Fruit fly (Drosophila melanogaster) whole organism, pupa: Measurements from ENCODE around the gene AnxB11.
A peak's percentile ranks its signal among the peaks of the same experiment; 100 is the strongest.

Experiments
- CG10348 ChIP-seq: fragments of 200-800 bp; sonication (Bioruptor generic); IDR thresholded peaks from 2 replicates; pipeline ENCODE4 v1.3.6; 2022; ENCODE audit warnings: missing biosample characterization, missing genetic modification characterization
- CG12605 ChIP-seq: fragments of 200-800 bp; sonication (Bioruptor generic); IDR thresholded peaks from 2 replicates; pipeline ENCODE4 v1.3.6; 2022; ENCODE audit warnings: missing biosample characterization, missing genetic modification characterization
- CG13204 ChIP-seq: fragments of 200-800 bp; sonication (Bioruptor generic); optimal IDR thresholded peaks from 2 replicates; lab custom pipeline; 2018; ENCODE audit warnings: missing biosample characterization, mild to moderate bottlenecking, missing genetic modification characterization, moderate library complexity
- CG14655 ChIP-seq: fragments of 200-800 bp; sonication (Bioruptor generic); optimal IDR thresholded peaks from 3 replicates; lab custom pipeline; 2017; ENCODE audit warnings: mild to moderate bottlenecking, missing biosample characterization, missing genetic modification reagents, missing genetic modification characterization
- CG15710 ChIP-seq: fragments of 200-800 bp; sonication (Bioruptor generic); optimal IDR thresholded peaks from 2 replicates; lab custom pipeline; 2018; ENCODE audit warnings: missing biosample characterization, mild to moderate bottlenecking, missing genetic modification characterization, moderate library complexity
- CG17806 ChIP-seq: fragments of 200-800 bp; sonication (Bioruptor generic); optimal IDR thresholded peaks from 2 replicates; lab custom pipeline; 2018; ENCODE audit warnings: missing biosample characterization, mild to moderate bottlenecking, missing genetic modification characterization, moderate library complexity
- CG32121 ChIP-seq: fragments of 200-800 bp; sonication (Bioruptor generic); IDR thresholded peaks from 2 replicates; pipeline ENCODE4 v1.3.6; 2022; ENCODE audit warnings: missing biosample characterization, missing genetic modification characterization
- CG34367 ChIP-seq: fragments of 200-800 bp; sonication (Bioruptor generic); optimal IDR thresholded peaks from 2 replicates; lab custom pipeline; 2018; ENCODE audit warnings: missing biosample characterization, mild to moderate bottlenecking, missing genetic modification characterization
- CG4496 ChIP-seq: fragments of 200-800 bp; sonication (Bioruptor generic); IDR thresholded peaks from 3 replicates; pipeline ENCODE4 v1.3.6; 2022; ENCODE audit warnings: missing biosample characterization, missing genetic modification characterization
- CG8159 ChIP-seq: fragments of 200-800 bp; sonication (Bioruptor generic); optimal IDR thresholded peaks from 3 replicates; lab custom pipeline; 2018; ENCODE audit warnings: missing biosample characterization, mild to moderate bottlenecking, missing genetic modification characterization, moderate library complexity
- CG8301 ChIP-seq: fragments of 200-800 bp; sonication (Bioruptor generic); optimal IDR thresholded peaks from 2 replicates; lab custom pipeline; 2018; ENCODE audit warnings: missing biosample characterization, mild to moderate bottlenecking, missing genetic modification characterization
- CG9948 ChIP-seq: fragments of 200-800 bp; sonication (Bioruptor generic); optimal IDR thresholded peaks from 2 replicates; lab custom pipeline; 2018; ENCODE audit warnings: missing biosample characterization, mild to moderate bottlenecking, missing genetic modification characterization, moderate library complexity
- D1 ChIP-seq: fragments of 200-800 bp; sonication (Bioruptor generic); optimal IDR thresholded peaks from 2 replicates; lab custom pipeline; 2018; ENCODE audit warnings: missing biosample characterization, mild to moderate bottlenecking, missing genetic modification characterization, moderate library complexity
- EcR ChIP-seq: fragments of 200-800 bp; sonication (Bioruptor generic); optimal IDR thresholded peaks from 3 replicates; lab custom pipeline; 2019; ENCODE audit warnings: missing biosample characterization, missing genetic modification characterization, mild to moderate bottlenecking, moderate library complexity, missing genetic modification reagents
- Ets98B ChIP-seq: fragments of 200-800 bp; sonication (Bioruptor generic); IDR thresholded peaks from 2 replicates; pipeline ENCODE4 v1.3.6; 2022; ENCODE audit warnings: missing biosample characterization, missing genetic modification characterization
- Pif1A ChIP-seq: fragments of 200-800 bp; sonication (Bioruptor generic); optimal IDR thresholded peaks from 3 replicates; lab custom pipeline; 2016; ENCODE audit warnings: missing biosample characterization, missing genetic modification characterization
- Pif1B ChIP-seq: fragments of 200-800 bp; sonication (Bioruptor generic); optimal IDR thresholded peaks from 3 replicates; lab custom pipeline; 2016; ENCODE audit warnings: missing biosample characterization, missing genetic modification characterization
- Snoo ChIP-seq: fragments of 200-800 bp; sonication (Bioruptor generic); optimal IDR thresholded peaks from 3 replicates; lab custom pipeline; 2017; ENCODE audit warnings: missing biosample characterization, mild to moderate bottlenecking, missing genetic modification characterization, inconsistent platforms
- fd96Ca ChIP-seq: fragments of 200-800 bp; sonication (Bioruptor generic); IDR thresholded peaks from 3 replicates; pipeline ENCODE4 v1.3.6; 2022; ENCODE audit warnings: missing biosample characterization, missing genetic modification characterization
- gl ChIP-seq: fragments of 200-800 bp; sonication (Bioruptor generic); optimal IDR thresholded peaks from 2 replicates; lab custom pipeline; 2018; ENCODE audit warnings: missing biosample characterization, mild to moderate bottlenecking, missing genetic modification characterization
- rn ChIP-seq: fragments of 200-800 bp; sonication (Bioruptor generic); IDR thresholded peaks from 2 replicates; pipeline ENCODE4 v1.3.6; 2022; ENCODE audit warnings: missing biosample characterization, missing genetic modification characterization

Gene AnxB11

dm6 chrX:16421899-16422412 is at the start of gene AnxB11:
AnxB11 (minus strand) TSS chrX:16422265.
- TF ChIP-seq CG12605 (GFP tag; lab: Robert Waterston, UW) (0 out of 2 replicates have a peak, but pooled peaks have one; percentile 3), Ets98B (GFP tag; lab: Robert Waterston, UW) (no peak; the same call in 1 of the 2 replicates)

dm6 chrX:16458551-16458950 is 36.5 kb upstream of the AnxB11 start:
- no peak for TF ChIP-seq CG9948
- peak; percentile 16 for TF ChIP-seq CG14655 (GFP tag; lab: Kevin White, UChicago)
- TF ChIP-seq gl (tag; lab: Kevin White, UChicago) = no peak

- TF ChIP-seq D1 (tag; lab: Kevin White, UChicago) (no peak), CG15710 (tag; lab: Kevin White, UChicago) (no peak), Snoo (tag; lab: Kevin White, UChicago) (no peak), CG17806 (tag; lab: Kevin White, UChicago) (no peak), CG13204 (GFP tag; lab: Kevin White, UChicago) (no peak), EcR (no peak), rn (no peak), Pif1B (GFP tag; lab: Kevin White, UChicago) (no peak), CG32121 (GFP tag; lab: Robert Waterston, UW) (no peak), CG34367 (tag; lab: Kevin White, UChicago) (no peak)
These were observed 34.5 kb upstream of the AnxB11 start for dm6 chrX:16456582-16456981.

dm6 chrX:16449316-16449715 is 27.3 kb upstream of the AnxB11 start:
- TF ChIP-seq CG12605 (GFP tag; lab: Robert Waterston, UW) (no peak), CG8159 (tag; lab: Kevin White, UChicago) (no peak), rn (no peak), CG9948 (no peak), CG4496 (GFP tag; lab: Robert Waterston, UW) (no peak), Ets98B (GFP tag; lab: Robert Waterston, UW) (no peak), CG10348 (GFP tag; lab: Robert Waterston, UW) (no peak), CG34367 (tag; lab: Kevin White, UChicago) (no peak), CG17806 (tag; lab: Kevin White, UChicago) (no peak), CG15710 (tag; lab: Kevin White, UChicago) (no peak), CG13204 (GFP tag; lab: Kevin White, UChicago) (no peak), CG8301 (tag; lab: Kevin White, UChicago) (no peak), fd96Ca (GFP tag; lab: Robert Waterston, UW) (no peak), EcR (no peak), Snoo (tag; lab: Kevin White, UChicago) (no peak), D1 (tag; lab: Kevin White, UChicago) (no peak), Pif1B (GFP tag; lab: Kevin White, UChicago) (no peak), CG14655 (GFP tag; lab: Kevin White, UChicago) (no peak), CG32121 (GFP tag; lab: Robert Waterston, UW) (no peak)

- peak; percentile 40 for TF ChIP-seq CG9948
- TF ChIP-seq CG32121 (GFP tag; lab: Robert Waterston, UW) = peak; percentile 85
- TF ChIP-seq gl (tag; lab: Kevin White, UChicago) = peak; percentile 63
- TF ChIP-seq CG8159 (tag; lab: Kevin White, UChicago) = peak; percentile 63
- peak; percentile 92 for TF ChIP-seq EcR
- peak; percentile 3; the same call in 1 of the 2 replicates for TF ChIP-seq rn
- TF ChIP-seq CG12605 (GFP tag; lab: Robert Waterston, UW) = peak; percentile 70; the same call in 1 of the 2 replicates
- no peak for TF ChIP-seq D1 (tag; lab: Kevin White, UChicago)
- TF ChIP-seq CG13204 (GFP tag; lab: Kevin White, UChicago) = peak; percentile 76
- peak; percentile 25 for TF ChIP-seq CG34367 (tag; lab: Kevin White, UChicago)
- peak; percentile 80 for TF ChIP-seq Ets98B (GFP tag; lab: Robert Waterston, UW)
- TF ChIP-seq CG14655 (GFP tag; lab: Kevin White, UChicago) = no peak
- TF ChIP-seq CG17806 (tag; lab: Kevin White, UChicago) = peak; percentile 17
- TF ChIP-seq CG10348 (GFP tag; lab: Robert Waterston, UW) = no peak
- TF ChIP-seq CG15710 (tag; lab: Kevin White, UChicago) = peak; percentile 62
- no peak for TF ChIP-seq fd96Ca (GFP tag; lab: Robert Waterston, UW)
- peak; percentile 60 for TF ChIP-seq Pif1A (GFP tag; lab: Kevin White, UChicago)
- peak; percentile 80 for TF ChIP-seq CG4496 (GFP tag; lab: Robert Waterston, UW)
- peak; percentile 62 for TF ChIP-seq Pif1B (GFP tag; lab: Kevin White, UChicago)
- peak; percentile 58 for TF ChIP-seq CG8301 (tag; lab: Kevin White, UChicago)
- peak; percentile 63 for TF ChIP-seq Snoo (tag; lab: Kevin White, UChicago)
These were observed 26.5 kb upstream of the AnxB11 start, which contains the start of the genes CG34015 and eIF4H1 for dm6 chrX:16448252-16449191. CG34015 (minus strand) TSS chrX:16448302. eIF4H1 (plus strand) TSS chrX:16448665.
